Worm (Caenorhabditis elegans): ENCODE data around the gene Y105C5B.9.

Y105C5B.9 gene

DNA sequence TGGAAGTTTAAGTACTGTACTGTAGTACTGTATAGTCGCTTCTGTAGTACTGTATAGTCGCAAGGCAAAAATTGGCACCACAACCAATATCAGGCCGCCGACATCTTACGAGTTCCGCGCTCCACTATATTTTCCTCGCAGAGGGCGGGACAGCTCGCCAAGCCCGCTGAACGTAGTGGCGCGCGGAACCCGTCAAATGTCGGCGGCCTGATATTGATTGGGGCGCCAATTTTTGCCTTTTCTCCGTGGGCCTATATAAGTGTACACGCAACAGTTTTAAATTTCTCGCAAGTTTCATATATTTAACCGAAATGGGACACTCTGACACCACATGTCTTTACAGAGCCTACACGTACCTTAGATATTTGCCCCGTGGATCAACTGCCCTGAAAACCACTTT lies 19.6 kb downstream of the Y105C5B.9 start:
- TF ChIP-seq lsy-2 (tag; optimal IDR thresholded peaks at IDR 0.05) (no peak), lin-15B (tag; optimal IDR thresholded peaks at IDR 0.05) (no peak), pag-3 (tag; optimal IDR thresholded peaks at IDR 0.05; ENCODE audit: borderline replicate concordance, insufficient read depth) (no peak), zip-4 (GFP tag; optimal IDR thresholded peaks at IDR 0.05) (no peak), hlh-4 (tag; optimal IDR thresholded peaks at IDR 0.05) (no peak), rnt-1 (tag; optimal IDR thresholded peaks at IDR 0.05) (no peak), sox-4 (tag; optimal IDR thresholded peaks at IDR 0.05) (no peak), ama-1 (optimal IDR thresholded peaks at IDR 0.05) (no peak), irx-1 (tag; optimal IDR thresholded peaks at IDR 0.05) (no peak), aly-2 (tag; optimal IDR thresholded peaks at IDR 0.05) (no peak), fkh-4 (tag; optimal IDR thresholded peaks at IDR 0.05; ENCODE audit: borderline replicate concordance) (no peak), blmp-1 (tag; optimal IDR thresholded peaks at IDR 0.05) (no peak), unc-86 (tag; optimal IDR thresholded peaks at IDR 0.05) (no peak), ceh-90 (tag; optimal IDR thresholded peaks at IDR 0.05) (no peak), lin-35 (GFP tag; optimal IDR thresholded peaks at IDR 0.05) (no peak), C34B4.2 (tag; optimal IDR thresholded peaks at IDR 0.05) (no peak), ceh-88 (GFP tag; IDR thresholded peaks at IDR 0.05) (no peak), dpl-1 (GFP tag; optimal IDR thresholded peaks at IDR 0.05) (no peak), skn-1 (tag; optimal IDR thresholded peaks at IDR 0.05) (no peak), nhr-90 (tag; optimal IDR thresholded peaks at IDR 0.05; ENCODE audit: poor library complexity) (no peak)

ce11 chrIV:15950838-15951581 lies 20.6 kb downstream of the Y105C5B.9 start, which contains the start of gene ifas-3:
Gene ifas-3, minus strand, starts transcription at chrIV:15950888.
- TF ChIP-seq mdl-1 (tag; optimal IDR thresholded peaks at IDR 0.05), result no peak
- no peak for TF ChIP-seq nhr-237 (tag; optimal IDR thresholded peaks at IDR 0.05)
- no peak for TF ChIP-seq elt-3 (tag; optimal IDR thresholded peaks at IDR 0.05)
- no peak for TF ChIP-seq fkh-8 (tag; optimal IDR thresholded peaks at IDR 0.05)
- TF ChIP-seq nhr-12 (tag; optimal IDR thresholded peaks at IDR 0.05), result no peak
- no peak for TF ChIP-seq nhr-77 (tag; optimal IDR thresholded peaks at IDR 0.05)
- TF ChIP-seq zip-4 (GFP tag; optimal IDR thresholded peaks at IDR 0.05), result no peak
- no peak for TF ChIP-seq blmp-1 (tag; optimal IDR thresholded peaks at IDR 0.05)
- no peak for TF ChIP-seq nhr-19 (GFP tag; conservative IDR thresholded peaks at IDR 0.05)
- no peak for TF ChIP-seq unc-130 (tag; optimal IDR thresholded peaks at IDR 0.05)
- no peak for TF ChIP-seq snpc-4 (tag; optimal IDR thresholded peaks at IDR 0.05)
- no peak for TF ChIP-seq egl-13 (tag; optimal IDR thresholded peaks at IDR 0.05)
- no peak for TF ChIP-seq rnt-1 (tag; optimal IDR thresholded peaks at IDR 0.05)
- no peak for TF ChIP-seq ama-1 (optimal IDR thresholded peaks at IDR 0.05)
- TF ChIP-seq Y116A8C.19 (tag; optimal IDR thresholded peaks at IDR 0.05; ENCODE audit: borderline replicate concordance), result no peak
- TF ChIP-seq C16A3.4 (tag; optimal IDR thresholded peaks at IDR 0.05), result no peak
- no peak for TF ChIP-seq aha-1 (tag; optimal IDR thresholded peaks at IDR 0.05)
- TF ChIP-seq ces-1 (GFP tag; optimal IDR thresholded peaks at IDR 0.05), result no peak
- no peak for TF ChIP-seq aly-2 (tag; optimal IDR thresholded peaks at IDR 0.05)

DNA sequence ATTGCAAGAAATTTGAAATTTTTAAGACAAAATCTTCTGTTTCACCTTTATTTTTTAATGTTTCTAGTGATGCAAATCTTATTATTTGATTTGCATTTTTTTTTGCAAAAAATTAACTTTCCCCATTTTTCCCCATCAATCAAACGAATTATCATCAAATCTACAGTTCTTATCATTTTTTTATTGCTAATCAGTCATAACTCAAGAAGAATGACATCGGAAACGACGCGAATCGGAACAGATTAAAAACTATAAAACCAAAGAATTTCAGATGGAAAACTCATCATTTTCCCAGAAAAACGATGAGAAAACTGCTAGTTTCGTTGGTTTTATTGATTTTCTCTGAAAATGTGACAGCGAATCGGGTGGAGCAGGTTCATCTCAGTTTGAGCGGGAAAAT lies 21.3 kb downstream of the Y105C5B.9 start, which contains the start of gene Y105C5B.15:
Gene Y105C5B.15 (plus strand): TSS at position 297 of the 400 bp plus-strand sequence.
- no peak for TF ChIP-seq jun-1 (tag; optimal IDR thresholded peaks at IDR 0.05)
- TF ChIP-seq elt-2 (tag; optimal IDR thresholded peaks at IDR 0.05), result peak; percentile 10
- TF ChIP-seq snpc-4 (tag; optimal IDR thresholded peaks at IDR 0.05), result no peak

DNA sequence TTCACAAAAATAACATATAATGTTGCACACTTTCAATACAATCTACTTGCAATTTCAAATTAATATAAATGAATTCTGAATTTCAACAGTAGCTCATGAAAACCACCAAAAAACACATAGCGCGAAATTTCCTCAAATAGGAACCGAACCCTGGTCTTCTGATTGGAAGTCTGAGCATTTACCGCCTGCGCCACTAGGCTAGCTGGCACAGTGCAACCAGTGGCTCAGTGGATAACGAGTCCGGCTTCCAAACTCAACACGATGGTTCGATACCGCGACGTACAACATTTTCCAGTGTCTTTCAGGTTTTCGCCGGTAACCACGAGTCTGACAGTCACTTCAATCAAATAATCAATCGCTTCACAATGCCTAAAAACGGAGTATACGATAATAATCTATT lies 23.3 kb downstream of the Y105C5B.9 start:
- no peak for TF ChIP-seq ceh-63 (GFP tag; optimal IDR thresholded peaks at IDR 0.05)
